Worm (Caenorhabditis elegans) whole organism, late embryonic: ENCODE results near the gene ZC196.2.

ENCODE experiments used
- C08G9.2 ChIP-seq: sonication (generic microtip); optimal IDR thresholded peaks from 2 replicates; lab custom pipeline; 2016; ENCODE audit warnings: mild to moderate bottlenecking, missing genetic modification characterization, moderate library complexity, missing compliant biosample characterization
- K09A11.1 ChIP-seq: sonication (generic microtip); optimal IDR thresholded peaks from 2 replicates; lab custom pipeline; 2017; ENCODE audit warnings: antibody characterized with exemption, mild to moderate bottlenecking, missing genetic modification characterization, missing compliant biosample characterization; ENCODE audit not compliant: insufficient read depth
- T23F11.4 ChIP-seq: fragments of 200-800 bp; sonication (Bioruptor generic); optimal IDR thresholded peaks from 2 replicates; lab custom pipeline; 2018; ENCODE audit warnings: mild to moderate bottlenecking, missing genetic modification characterization, missing compliant biosample characterization
- ahr-1 ChIP-seq: sonication (generic microtip); optimal IDR thresholded peaks from 2 replicates; lab custom pipeline; 2016; ENCODE audit warnings: missing genetic modification characterization, missing compliant biosample characterization
- ceh-14 ChIP-seq: sonication (generic microtip); optimal IDR thresholded peaks from 2 replicates; lab custom pipeline; 2016; ENCODE audit warnings: missing genotype, missing genetic modification characterization, missing compliant biosample characterization
- ceh-18 ChIP-seq: sonication (generic microtip); optimal IDR thresholded peaks from 2 replicates; lab custom pipeline; 2016; ENCODE audit warnings: missing genetic modification characterization, missing compliant biosample characterization
- ceh-19 ChIP-seq: fragments of 200-800 bp; sonication (Bioruptor generic); optimal IDR thresholded peaks from 2 replicates; lab custom pipeline; 2018; ENCODE audit warnings: mild to moderate bottlenecking, missing genetic modification characterization, missing compliant biosample characterization
- ceh-24 ChIP-seq: sonication (generic microtip); optimal IDR thresholded peaks from 2 replicates; lab custom pipeline; 2016; ENCODE audit warnings: mild to moderate bottlenecking, missing genetic modification characterization, missing compliant biosample characterization
- ceh-30 ChIP-seq: fragments of 150-350 bp; optimal IDR thresholded peaks from 2 replicates; lab custom pipeline; 2014; ENCODE audit warnings: missing biosample characterization, missing genetic modification characterization
- ceh-31 ChIP-seq: sonication (generic microtip); optimal IDR thresholded peaks from 2 replicates; lab custom pipeline; 2016; ENCODE audit warnings: missing genetic modification characterization, missing compliant biosample characterization
- ceh-34 ChIP-seq: sonication (generic microtip); optimal IDR thresholded peaks from 2 replicates; lab custom pipeline; 2016; ENCODE audit warnings: mild to moderate bottlenecking, missing genetic modification characterization, missing compliant biosample characterization
- ceh-45 ChIP-seq: fragments of 200-800 bp; sonication (Bioruptor generic); IDR thresholded peaks from 2 replicates; pipeline ENCODE4 v1.3.6; 2022; ENCODE audit warnings: missing genetic modification reagents, missing genetic modification characterization, missing compliant biosample characterization
- ceh-48 ChIP-seq: sonication (generic microtip); optimal IDR thresholded peaks from 2 replicates; lab custom pipeline; 2016; ENCODE audit warnings: missing genetic modification characterization, inconsistent platforms, missing compliant biosample characterization
- ceh-6 ChIP-seq: fragments of 200-800 bp; sonication (Bioruptor generic); optimal IDR thresholded peaks from 2 replicates; lab custom pipeline; 2018; ENCODE audit warnings: mild to moderate bottlenecking, missing genetic modification characterization, missing compliant biosample characterization
- ceh-9 ChIP-seq: sonication (generic microtip); optimal IDR thresholded peaks from 2 replicates; lab custom pipeline; 2016; ENCODE audit warnings: mild to moderate bottlenecking, missing genetic modification characterization, inconsistent platforms, missing compliant biosample characterization
- che-1 ChIP-seq: sonication (generic microtip); optimal IDR thresholded peaks from 2 replicates; lab custom pipeline; 2016; ENCODE audit warnings: mild to moderate bottlenecking, missing genetic modification characterization, missing compliant biosample characterization
- dmd-4 ChIP-seq: sonication (generic microtip); optimal IDR thresholded peaks from 2 replicates; lab custom pipeline; 2016; ENCODE audit warnings: borderline replicate concordance, missing genetic modification characterization, missing compliant biosample characterization
- dve-1 ChIP-seq: sonication (generic microtip); optimal IDR thresholded peaks from 2 replicates; lab custom pipeline; 2017; ENCODE audit warnings: antibody characterized with exemption, mild to moderate bottlenecking, missing genetic modification characterization, missing compliant biosample characterization
- elt-4 ChIP-seq: sonication (generic microtip); optimal IDR thresholded peaks from 2 replicates; lab custom pipeline; 2016; ENCODE audit warnings: missing genetic modification characterization, missing compliant biosample characterization
- ets-4 ChIP-seq: sonication (generic microtip); optimal IDR thresholded peaks from 2 replicates; lab custom pipeline; 2016; ENCODE audit warnings: missing genetic modification characterization, missing compliant biosample characterization
- fax-1 ChIP-seq: sonication (generic microtip); optimal IDR thresholded peaks from 2 replicates; lab custom pipeline; 2016; ENCODE audit warnings: missing genotype, missing genetic modification characterization, missing compliant biosample characterization
- fkh-10 ChIP-seq: fragments of 150-350 bp; optimal IDR thresholded peaks from 2 replicates; lab custom pipeline; 2014; ENCODE audit warnings: missing biosample characterization, missing genetic modification reagents, missing genetic modification characterization
- fkh-6 ChIP-seq: sonication (generic microtip); optimal IDR thresholded peaks from 2 replicates; lab custom pipeline; 2016; ENCODE audit warnings: missing genetic modification characterization, missing compliant biosample characterization
- gmeb-2 ChIP-seq: sonication (generic microtip); optimal IDR thresholded peaks from 2 replicates; lab custom pipeline; 2016; ENCODE audit warnings: missing genetic modification characterization, inconsistent platforms, missing compliant biosample characterization
- hlh-13 ChIP-seq: fragments of 200-800 bp; sonication (Bioruptor generic); optimal IDR thresholded peaks from 2 replicates; lab custom pipeline; 2018; ENCODE audit warnings: mild to moderate bottlenecking, missing genetic modification characterization, missing compliant biosample characterization
- hlh-15 ChIP-seq: sonication (generic microtip); optimal IDR thresholded peaks from 2 replicates; lab custom pipeline; 2016; ENCODE audit warnings: missing genetic modification characterization, missing compliant biosample characterization
- hlh-30 ChIP-seq: sonication (generic microtip); optimal IDR thresholded peaks from 2 replicates; lab custom pipeline; 2017; ENCODE audit warnings: antibody characterized with exemption, missing genetic modification characterization, missing compliant biosample characterization; ENCODE audit not compliant: insufficient read depth
- hlh-6 ChIP-seq: sonication (generic microtip); optimal IDR thresholded peaks from 2 replicates; lab custom pipeline; 2016; ENCODE audit warnings: missing genotype, missing genetic modification characterization, missing compliant biosample characterization
- hlh-8 ChIP-seq: sonication (generic microtip); optimal IDR thresholded peaks from 2 replicates; lab custom pipeline; 2016; ENCODE audit warnings: missing genotype, missing genetic modification characterization, missing compliant biosample characterization
- lim-6 ChIP-seq: sonication (generic microtip); optimal IDR thresholded peaks from 2 replicates; lab custom pipeline; 2016; ENCODE audit warnings: missing genetic modification characterization, missing compliant biosample characterization
- lin-11 ChIP-seq: fragments of 200-800 bp; sonication (Bioruptor generic); optimal IDR thresholded peaks from 2 replicates; lab custom pipeline; 2018; ENCODE audit warnings: mild to moderate bottlenecking, missing genetic modification characterization, missing compliant biosample characterization
- madf-2 ChIP-seq: sonication (generic microtip); optimal IDR thresholded peaks from 2 replicates; lab custom pipeline; 2017; ENCODE audit warnings: missing genetic modification characterization, missing compliant biosample characterization
- mec-3 ChIP-seq: sonication (generic microtip); optimal IDR thresholded peaks from 2 replicates; lab custom pipeline; 2016; ENCODE audit warnings: borderline replicate concordance, missing genetic modification characterization, missing compliant biosample characterization
- nhr-11 ChIP-seq: fragments of 150-350 bp; optimal IDR thresholded peaks from 2 replicates; lab custom pipeline; 2014; ENCODE audit warnings: missing biosample characterization, missing genetic modification characterization
- nhr-232 ChIP-seq: sonication (generic microtip); optimal IDR thresholded peaks from 2 replicates; lab custom pipeline; 2016; ENCODE audit warnings: missing genetic modification characterization, missing compliant biosample characterization
- odd-2 ChIP-seq: sonication (generic microtip); optimal IDR thresholded peaks from 2 replicates; lab custom pipeline; 2017; ENCODE audit warnings: antibody characterized with exemption, mild to moderate bottlenecking, missing genetic modification characterization, missing compliant biosample characterization
- pat-9 ChIP-seq: fragments of 200-800 bp; sonication (Bioruptor generic); optimal IDR thresholded peaks from 2 replicates; lab custom pipeline; 2018; ENCODE audit warnings: mild to moderate bottlenecking, missing genetic modification characterization, moderate library complexity, missing compliant biosample characterization
- pax-1 ChIP-seq: fragments of 150-350 bp; optimal IDR thresholded peaks from 2 replicates; lab custom pipeline; 2014; ENCODE audit warnings: missing biosample characterization, missing genetic modification characterization
- pha-2 ChIP-seq: sonication (generic microtip); optimal IDR thresholded peaks from 2 replicates; lab custom pipeline; 2017; ENCODE audit warnings: mild to moderate bottlenecking, missing genetic modification characterization, missing compliant biosample characterization
- pha-4 ChIP-seq: fragments of 150-350 bp; optimal IDR thresholded peaks from 2 replicates; lab custom pipeline; 2018; ENCODE audit warnings: missing biosample characterization, missing genetic modification reagents, missing genetic modification characterization
- pqm-1 ChIP-seq: sonication (generic microtip); optimal IDR thresholded peaks from 2 replicates; lab custom pipeline; 2016; ENCODE audit warnings: missing genetic modification characterization, missing compliant biosample characterization
- pros-1 ChIP-seq: fragments of 150-350 bp; optimal IDR thresholded peaks from 2 replicates; lab custom pipeline; 2014; ENCODE audit warnings: missing biosample characterization, missing genetic modification reagents, missing genetic modification characterization
- ref-2 ChIP-seq: sonication (generic microtip); optimal IDR thresholded peaks from 2 replicates; lab custom pipeline; 2016; ENCODE audit warnings: missing genetic modification characterization, missing compliant biosample characterization
- rnt-1 ChIP-seq: sonication (generic microtip); optimal IDR thresholded peaks from 2 replicates; lab custom pipeline; 2016; ENCODE audit warnings: missing genetic modification characterization, missing compliant biosample characterization
- sdc-2 ChIP-seq: sonication (generic microtip); optimal IDR thresholded peaks from 2 replicates; lab custom pipeline; 2016; ENCODE audit warnings: missing genotype, missing genetic modification characterization, missing compliant biosample characterization
- sox-2 ChIP-seq: fragments of 200-800 bp; sonication (Bioruptor generic); IDR thresholded peaks from 2 replicates; pipeline ENCODE4 v1.3.6; 2022; ENCODE audit warnings: missing genetic modification reagents, missing genetic modification characterization, missing compliant biosample characterization
- sox-4 ChIP-seq: sonication (generic microtip); optimal IDR thresholded peaks from 2 replicates; lab custom pipeline; 2017; ENCODE audit warnings: mild to moderate bottlenecking, missing genetic modification characterization, inconsistent platforms, missing compliant biosample characterization
- syd-9 ChIP-seq: sonication (generic microtip); optimal IDR thresholded peaks from 2 replicates; lab custom pipeline; 2016; ENCODE audit warnings: mild to moderate bottlenecking, missing genetic modification characterization, moderate library complexity, missing compliant biosample characterization
- tbx-7 ChIP-seq: sonication (generic microtip); optimal IDR thresholded peaks from 2 replicates; lab custom pipeline; 2016; ENCODE audit warnings: missing genotype, missing genetic modification characterization, missing compliant biosample characterization
- ttx-3 ChIP-seq: sonication (generic microtip); optimal IDR thresholded peaks from 2 replicates; lab custom pipeline; 2016; ENCODE audit warnings: missing genetic modification reagents, missing genetic modification characterization, missing compliant biosample characterization
- unc-3 ChIP-seq, 2 experiments: fragments of 200-800 bp in 1 of 2; sonication (Bioruptor generic) in 1 of 2; sonication (generic microtip) in 1 of 2; conservative IDR thresholded peaks in 1 of 2; optimal IDR thresholded peaks in 1 of 2; 2 replicates each; pipeline versions ENCODE4 v1.3.6 to Lab custom; 2016 to 2022; ENCODE audit warnings: missing compliant biosample characterization in 2 of 2, missing genetic modification characterization in 2 of 2, missing genetic modification reagents in 1 of 2
- unc-42 ChIP-seq: sonication (generic microtip); optimal IDR thresholded peaks from 2 replicates; lab custom pipeline; 2016; ENCODE audit warnings: missing genotype, missing genetic modification characterization, missing compliant biosample characterization
- unc-55 ChIP-seq: sonication (generic microtip); optimal IDR thresholded peaks from 2 replicates; lab custom pipeline; 2017; ENCODE audit warnings: missing biosample characterization, missing genetic modification reagents, missing genetic modification characterization

The ZC196.2 gene

ce11 chrV:8785526-8785925, 46.3 kb downstream of the ZC196.2 start:
- TF ChIP-seq hlh-8 (tag; lab: Kevin White, UChicago), result peak; percentile 18
- TF ChIP-seq ref-2, result peak; percentile 71
- no peak for TF ChIP-seq ceh-9 (tag; lab: Kevin White, UChicago)
- no peak for TF ChIP-seq ets-4 (tag; lab: Kevin White, UChicago)
- TF ChIP-seq ceh-34 (tag; lab: Kevin White, UChicago), result peak; percentile 73
- TF ChIP-seq hlh-6 (tag; lab: Kevin White, UChicago), result peak; percentile 79
- no peak for TF ChIP-seq ceh-19 (GFP tag; lab: Kevin White, UChicago)
- TF ChIP-seq ceh-48 (tag; lab: Kevin White, UChicago), result peak; percentile 27
- TF ChIP-seq lim-6 (tag; lab: Kevin White, UChicago), result peak; percentile 34
- peak; percentile 73 for TF ChIP-seq ceh-31 (tag; lab: Kevin White, UChicago)
- peak; percentile 41 for TF ChIP-seq hlh-13 (GFP tag; lab: Kevin White, UChicago)
- TF ChIP-seq pqm-1 (tag; lab: Kevin White, UChicago), result no peak
- TF ChIP-seq nhr-232, result peak; percentile 14
- TF ChIP-seq ceh-18 (tag; lab: Kevin White, UChicago), result peak; percentile 71
- TF ChIP-seq K09A11.1 (tag; lab: Kevin White, UChicago), result no peak
- no peak for TF ChIP-seq odd-2 (tag; lab: Kevin White, UChicago)
- no peak for TF ChIP-seq unc-42 (tag; lab: Kevin White, UChicago)
- TF ChIP-seq T23F11.4 (GFP tag; lab: Kevin White, UChicago), result no peak
- TF ChIP-seq che-1 (tag; lab: Kevin White, UChicago), result peak; percentile 44
- TF ChIP-seq C08G9.2 (tag; lab: Kevin White, UChicago), result peak; percentile 19
- no peak for TF ChIP-seq pha-2 (tag; lab: Kevin White, UChicago)
- no peak for TF ChIP-seq dmd-4 (tag; lab: Kevin White, UChicago)
- TF ChIP-seq fax-1 (tag; lab: Kevin White, UChicago), result peak; percentile 1
- TF ChIP-seq syd-9 (tag; lab: Kevin White, UChicago), result peak; percentile 83
- peak; percentile 30 for TF ChIP-seq lin-11 (tag; lab: Kevin White, UChicago)
- TF ChIP-seq elt-4 (tag; lab: Kevin White, UChicago), result no peak
- TF ChIP-seq madf-2 (tag; lab: Kevin White, UChicago), result no peak
- TF ChIP-seq fkh-10 (GFP tag; lab: Kevin White, UChicago), result no peak
- no peak for TF ChIP-seq pax-1 (tag; lab: Kevin White, UChicago)
- no peak for TF ChIP-seq gmeb-2
- TF ChIP-seq rnt-1 (tag; lab: Kevin White, UChicago), result peak; percentile 90
- TF ChIP-seq ttx-3 (tag; lab: Kevin White, UChicago), result no peak
- TF ChIP-seq ceh-14 (tag; lab: Kevin White, UChicago), result peak; percentile 27
- no peak for TF ChIP-seq hlh-15 (tag; lab: Kevin White, UChicago)
- TF ChIP-seq ceh-30 (tag; lab: Kevin White, UChicago), result peak; percentile 14
- TF ChIP-seq nhr-11 (tag; lab: Kevin White, UChicago), result no peak
- TF ChIP-seq sox-4, result no peak
- no peak for TF ChIP-seq pha-4 (tag; lab: Kevin White, UChicago)
- no peak for TF ChIP-seq hlh-30 (tag; lab: Kevin White, UChicago)
- TF ChIP-seq sdc-2 (tag; lab: Kevin White, UChicago), result peak; percentile 57
- no peak for TF ChIP-seq pros-1 (tag; lab: Kevin White, UChicago)
- no peak for TF ChIP-seq ahr-1 (tag; lab: Kevin White, UChicago)
- no peak for TF ChIP-seq ceh-24 (tag; lab: Kevin White, UChicago)
- peak; percentile 40 for TF ChIP-seq unc-55 (GFP tag; lab: Kevin White, UChicago)
- TF ChIP-seq tbx-7 (tag; lab: Kevin White, UChicago), result no peak
- TF ChIP-seq mec-3, result no peak
- no peak for TF ChIP-seq fkh-6
- peak; percentile 46 for TF ChIP-seq dve-1 (tag; lab: Kevin White, UChicago)
- TF ChIP-seq pat-9 (tag; lab: Kevin White, UChicago), result no peak
- TF ChIP-seq sox-2, result no peak
- no peak for TF ChIP-seq unc-3 (GFP tag; conservative IDR thresholded peaks at IDR 0.05; lab: Robert Waterston, UW)
- TF ChIP-seq unc-3 (tag; optimal IDR thresholded peaks at IDR 0.05; lab: Kevin White, UChicago), result no peak
- TF ChIP-seq ceh-6 (GFP tag; lab: Kevin White, UChicago), result peak; percentile 50
- no peak for TF ChIP-seq ceh-45 (GFP tag; lab: Robert Waterston, UW)
